Fruit fly (Drosophila melanogaster) whole organism, adult: ENCODE measurements around the gene Nrd1.

Experiments used
- CG12768 ChIP-seq: fragments of 200-800 bp; sonication (Bioruptor generic); optimal IDR thresholded peaks from 2 replicates; lab custom pipeline; 2017; ENCODE audit warnings: missing biosample characterization, missing genetic modification characterization, mild to moderate bottlenecking, moderate library complexity, missing genetic modification reagents
- CG33017 ChIP-seq: fragments of 200-800 bp; sonication (Bioruptor generic); optimal IDR thresholded peaks from 2 replicates; lab custom pipeline; 2018; ENCODE audit warnings: missing biosample characterization, mild to moderate bottlenecking, missing genetic modification characterization, moderate library complexity
- cnc ChIP-seq, 2 experiments: fragments of >200 bp; optimal IDR thresholded peaks; 2 replicates each; lab custom pipeline; 2017
- tj ChIP-seq: fragments of 200-800 bp; sonication (Bioruptor generic); optimal IDR thresholded peaks from 3 replicates; lab custom pipeline; 2017; ENCODE audit warnings: missing biosample characterization, mild to moderate bottlenecking, missing genetic modification characterization, moderate library complexity
- toe ChIP-seq: fragments of 200-800 bp; sonication (Bioruptor generic); optimal IDR thresholded peaks from 2 replicates; lab custom pipeline; 2016; ENCODE audit warnings: missing biosample characterization, missing genetic modification characterization

DNA sequence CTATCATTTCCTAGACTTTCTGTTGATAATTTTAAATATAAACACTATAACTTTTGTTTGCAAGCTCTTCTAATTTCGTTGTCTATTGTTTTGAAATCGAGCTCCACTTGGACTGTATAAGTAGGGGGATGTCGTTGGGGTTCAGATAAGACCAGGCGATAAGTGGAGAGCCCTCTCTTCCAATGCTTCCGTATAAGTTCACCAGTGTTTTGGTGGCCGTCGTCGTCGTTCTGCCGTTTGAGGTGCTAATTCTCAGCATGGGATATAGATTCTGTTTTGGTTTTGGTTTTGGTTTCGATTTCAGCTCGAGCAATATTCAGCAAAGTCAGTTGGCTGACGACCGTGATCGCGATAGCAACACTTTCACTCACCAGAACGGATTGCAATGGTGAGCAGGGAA lies 4.4 kb upstream of the Nrd1 start, which contains the start of gene CG15739:
- TF ChIP-seq tj (GFP tag; lab: Kevin White, UChicago) (no peak), CG33017 (tag; lab: Kevin White, UChicago) (no peak), toe (GFP tag; lab: Kevin White, UChicago) (no peak), cnc (optimal IDR thresholded peaks at IDR 0.05; lab: Kevin White, UChicago) (no peak), CG12768 (GFP tag; lab: Kevin White, UChicago) (no peak)
